Fruit fly (Drosophila melanogaster) whole organism, prepupa: Measurements from ENCODE around the gene et.

Experiments used
- CG10631 ChIP-seq: fragments of 200-800 bp; sonication (Bioruptor generic); optimal IDR thresholded peaks from 2 replicates; lab custom pipeline; 2016; ENCODE audit warnings: missing biosample characterization, missing genetic modification characterization
- CG11294 ChIP-seq: fragments of 200-800 bp; sonication (Bioruptor generic); IDR thresholded peaks from 2 replicates; pipeline ENCODE4 v1.3.6; 2022; ENCODE audit warnings: missing biosample characterization, missing genetic modification characterization
- CG11762 ChIP-seq: fragments of 200-800 bp; sonication (Bioruptor generic); optimal IDR thresholded peaks from 3 replicates; lab custom pipeline; 2016; ENCODE audit warnings: missing biosample characterization, missing genetic modification characterization; ENCODE audit not compliant: insufficient read depth
- CG11902 ChIP-seq: fragments of 200-800 bp; sonication (Bioruptor generic); optimal IDR thresholded peaks from 3 replicates; lab custom pipeline; 2016; ENCODE audit warnings: missing biosample characterization, missing genetic modification characterization
- CG15336 ChIP-seq: fragments of 200-800 bp; sonication (Bioruptor generic); IDR thresholded peaks from 2 replicates; pipeline ENCODE4 v1.3.6; 2022; ENCODE audit warnings: missing biosample characterization, missing genetic modification characterization
- CG1621 ChIP-seq: fragments of 200-800 bp; sonication (Bioruptor generic); optimal IDR thresholded peaks from 3 replicates; lab custom pipeline; 2018; ENCODE audit warnings: missing biosample characterization, mild to moderate bottlenecking, missing genetic modification characterization
- CG16779 ChIP-seq: fragments of 200-800 bp; sonication (Bioruptor generic); optimal IDR thresholded peaks from 3 replicates; lab custom pipeline; 2017; ENCODE audit warnings: missing biosample characterization, mild to moderate bottlenecking, missing genetic modification characterization
- CG3032 ChIP-seq: fragments of 200-800 bp; optimal IDR thresholded peaks from 2 replicates; lab custom pipeline; 2019; ENCODE audit warnings: missing biosample characterization, mild to moderate bottlenecking, missing genetic modification characterization, moderate library complexity
- CG31627 ChIP-seq: fragments of 200-800 bp; sonication (Bioruptor generic); optimal IDR thresholded peaks from 3 replicates; lab custom pipeline; 2016; ENCODE audit warnings: missing biosample characterization, missing genetic modification characterization
- CG32006 ChIP-seq: fragments of 200-800 bp; sonication (Bioruptor generic); optimal IDR thresholded peaks from 3 replicates; lab custom pipeline; 2017; ENCODE audit warnings: missing biosample characterization, mild to moderate bottlenecking, missing genetic modification characterization
- CG34406 ChIP-seq: fragments of 200-800 bp; sonication (Bioruptor generic); optimal IDR thresholded peaks from 3 replicates; lab custom pipeline; 2016; ENCODE audit warnings: missing biosample characterization, missing genetic modification characterization
- CG4318 ChIP-seq: fragments of 200-800 bp; sonication (Bioruptor generic); optimal IDR thresholded peaks from 3 replicates; lab custom pipeline; 2017; ENCODE audit warnings: missing biosample characterization, mild to moderate bottlenecking, missing genetic modification characterization
- CG6163 ChIP-seq: fragments of 200-800 bp; sonication (Bioruptor generic); IDR thresholded peaks from 3 replicates; pipeline ENCODE4 v1.3.6; 2022; ENCODE audit warnings: missing biosample characterization, missing genetic modification characterization
- CG6792 ChIP-seq: fragments of 200-800 bp; sonication (Bioruptor generic); optimal IDR thresholded peaks from 3 replicates; lab custom pipeline; 2016; ENCODE audit warnings: missing biosample characterization, missing genetic modification characterization
- CG6808 ChIP-seq: fragments of 200-800 bp; sonication (Bioruptor generic); optimal IDR thresholded peaks from 3 replicates; lab custom pipeline; 2017; ENCODE audit warnings: missing biosample characterization, missing genetic modification characterization, mild to moderate bottlenecking, moderate library complexity, missing genetic modification reagents
- CG6854 ChIP-seq: fragments of 200-800 bp; sonication (Bioruptor generic); optimal IDR thresholded peaks from 2 replicates; lab custom pipeline; 2017; ENCODE audit warnings: missing biosample characterization, mild to moderate bottlenecking, missing genetic modification characterization
- CG7368 ChIP-seq: fragments of 200-800 bp; sonication (Bioruptor generic); optimal IDR thresholded peaks from 3 replicates; lab custom pipeline; 2016; ENCODE audit warnings: missing biosample characterization, missing genetic modification characterization
- CG8119 ChIP-seq: fragments of 200-800 bp; sonication (Bioruptor generic); IDR thresholded peaks from 3 replicates; pipeline ENCODE4 v1.3.6; 2022; ENCODE audit warnings: missing biosample characterization, missing genetic modification characterization
- CG8319 ChIP-seq: fragments of 200-800 bp; sonication (Bioruptor generic); optimal IDR thresholded peaks from 3 replicates; lab custom pipeline; 2016; ENCODE audit warnings: missing biosample characterization, missing genetic modification characterization
- CG8632 ChIP-seq: fragments of 200-800 bp; sonication (Bioruptor generic); optimal IDR thresholded peaks from 3 replicates; lab custom pipeline; 2016; ENCODE audit warnings: missing biosample characterization, missing genetic modification characterization
- CG9139 ChIP-seq: fragments of 200-800 bp; sonication (Bioruptor generic); optimal IDR thresholded peaks from 3 replicates; lab custom pipeline; 2017; ENCODE audit warnings: missing biosample characterization, mild to moderate bottlenecking, missing genetic modification characterization
- Eip78C ChIP-seq: fragments of 200-800 bp; sonication (Bioruptor generic); peaks from one replicate; lab custom pipeline; 2016; ENCODE audit warnings: missing biosample characterization, missing genetic modification characterization
- Eip93F ChIP-seq: fragments of 200-800 bp; sonication (Bioruptor generic); optimal IDR thresholded peaks from 2 replicates; lab custom pipeline; 2016; ENCODE audit warnings: missing biosample characterization, mild to moderate bottlenecking, missing genetic modification characterization
- Ets21C ChIP-seq: fragments of 200-800 bp; sonication (Bioruptor generic); optimal IDR thresholded peaks from 3 replicates; lab custom pipeline; 2016; ENCODE audit warnings: missing biosample characterization, missing genetic modification characterization
- Gug ChIP-seq: fragments of 200-800 bp; sonication (Bioruptor generic); IDR thresholded peaks from 2 replicates; pipeline ENCODE4 v1.3.6; 2022; ENCODE audit warnings: missing biosample characterization, missing genetic modification characterization
- Hr38 ChIP-seq: sonication (Bioruptor generic); optimal IDR thresholded peaks from 2 replicates; lab custom pipeline; 2016; ENCODE audit warnings: missing biosample characterization, missing genetic modification characterization
- Hr39 ChIP-seq: fragments of 200-800 bp; sonication (Bioruptor generic); optimal IDR thresholded peaks from 2 replicates; lab custom pipeline; 2016; ENCODE audit warnings: missing biosample characterization, missing genetic modification characterization
- Lpt ChIP-seq: fragments of 200-800 bp; sonication (Bioruptor generic); optimal IDR thresholded peaks from 3 replicates; lab custom pipeline; 2016; ENCODE audit warnings: missing biosample characterization, missing genetic modification characterization
- OdsH ChIP-seq: fragments of 200-800 bp; sonication (Bioruptor generic); optimal IDR thresholded peaks from 3 replicates; lab custom pipeline; 2016; ENCODE audit warnings: missing biosample characterization, missing genetic modification characterization
- Sox102F ChIP-seq: fragments of 200-800 bp; sonication (Bioruptor generic); optimal IDR thresholded peaks from 2 replicates; lab custom pipeline; 2016; ENCODE audit warnings: missing biosample characterization, mild to moderate bottlenecking, missing genetic modification characterization
- Sox14 ChIP-seq: fragments of 200-800 bp; sonication (Bioruptor generic); optimal IDR thresholded peaks from 3 replicates; lab custom pipeline; 2016; ENCODE audit warnings: missing biosample characterization, missing genetic modification characterization
- Sox15 ChIP-seq: fragments of 200-800 bp; sonication (Bioruptor generic); optimal IDR thresholded peaks from 3 replicates; lab custom pipeline; 2016; ENCODE audit warnings: missing biosample characterization, missing genetic modification characterization
- achi ChIP-seq: fragments of 200-800 bp; sonication (Bioruptor generic); optimal IDR thresholded peaks from 3 replicates; lab custom pipeline; 2016; ENCODE audit warnings: missing biosample characterization, missing genetic modification characterization
- acj6 ChIP-seq: fragments of 200-800 bp; sonication (Bioruptor generic); optimal IDR thresholded peaks from 3 replicates; lab custom pipeline; 2016; ENCODE audit warnings: missing biosample characterization, missing genetic modification characterization
- cyc ChIP-seq: fragments of 200-800 bp; sonication (Bioruptor generic); optimal IDR thresholded peaks from 3 replicates; lab custom pipeline; 2016; ENCODE audit warnings: missing biosample characterization, missing genetic modification characterization
- dac ChIP-seq: fragments of 200-800 bp; sonication (Bioruptor generic); optimal IDR thresholded peaks from 2 replicates; lab custom pipeline; 2017; ENCODE audit warnings: missing biosample characterization, mild to moderate bottlenecking, missing genetic modification characterization
- dsx ChIP-seq: fragments of 200-800 bp; optimal IDR thresholded peaks from 3 replicates; lab custom pipeline; 2019; ENCODE audit warnings: missing biosample characterization, mild to moderate bottlenecking, missing genetic modification characterization, moderate library complexity; ENCODE audit not compliant: poor library complexity, severe bottlenecking
- eg ChIP-seq: fragments of 200-800 bp; sonication (Bioruptor generic); IDR thresholded peaks from 3 replicates; pipeline ENCODE4 v1.3.6; 2022; ENCODE audit warnings: missing biosample characterization, missing genetic modification characterization
- esn ChIP-seq: fragments of 200-800 bp; sonication (Bioruptor generic); optimal IDR thresholded peaks from 2 replicates; lab custom pipeline; 2016; ENCODE audit warnings: missing biosample characterization, mild to moderate bottlenecking, missing genetic modification characterization, moderate library complexity
- fd59A ChIP-seq: fragments of 200-800 bp; sonication (Bioruptor generic); optimal IDR thresholded peaks from 2 replicates; lab custom pipeline; 2017; ENCODE audit warnings: missing biosample characterization, mild to moderate bottlenecking, missing genetic modification characterization, missing genetic modification reagents
- fd85E ChIP-seq: fragments of 200-800 bp; sonication (Bioruptor generic); optimal IDR thresholded peaks from 3 replicates; lab custom pipeline; 2016; ENCODE audit warnings: missing biosample characterization, missing genetic modification characterization
- fkh ChIP-seq: fragments of 200-800 bp; sonication (Bioruptor generic); optimal IDR thresholded peaks from 3 replicates; lab custom pipeline; 2017; ENCODE audit warnings: missing biosample characterization, mild to moderate bottlenecking, missing genetic modification characterization, moderate library complexity
- lz ChIP-seq: fragments of 200-800 bp; sonication (Bioruptor generic); optimal IDR thresholded peaks from 3 replicates; lab custom pipeline; 2016; ENCODE audit warnings: missing biosample characterization, missing genetic modification characterization
- net ChIP-seq: fragments of 200-800 bp; sonication (Bioruptor generic); optimal IDR thresholded peaks from 3 replicates; lab custom pipeline; 2016; ENCODE audit warnings: missing biosample characterization, missing genetic modification characterization
- pdm3 ChIP-seq: fragments of 200-800 bp; sonication (Bioruptor generic); optimal IDR thresholded peaks from 3 replicates; lab custom pipeline; 2016; ENCODE audit warnings: missing biosample characterization, missing genetic modification characterization
- spab ChIP-seq: fragments of 200-800 bp; sonication (Bioruptor generic); optimal IDR thresholded peaks from 2 replicates; lab custom pipeline; 2017; ENCODE audit warnings: missing biosample characterization, mild to moderate bottlenecking, missing genetic modification characterization, missing genetic modification reagents
- topi ChIP-seq: fragments of 200-800 bp; sonication (Bioruptor generic); optimal IDR thresholded peaks from 3 replicates; lab custom pipeline; 2016; ENCODE audit warnings: missing biosample characterization, missing genetic modification characterization

et gene

DNA sequence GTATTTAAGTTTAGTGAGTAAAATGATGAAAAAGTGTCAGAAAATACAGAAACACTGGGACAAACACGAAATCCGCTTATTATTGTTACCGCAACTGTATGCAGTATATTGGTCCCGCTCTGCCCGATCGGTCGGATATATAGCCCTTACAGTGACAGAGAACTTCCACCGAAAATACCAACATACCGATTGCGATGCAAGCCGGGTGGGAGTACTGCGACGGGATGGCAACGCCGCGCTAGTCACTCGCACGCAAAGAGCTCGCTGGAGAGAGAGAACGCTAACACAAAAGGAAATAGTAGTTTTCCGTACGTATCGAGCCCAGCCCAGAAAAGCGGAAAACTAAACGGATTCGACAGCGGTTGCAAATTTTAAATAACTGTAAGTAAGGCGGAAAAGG lies 21.2 kb upstream of the et start, which contains the start of gene Cdc42:
Gene Cdc42, plus strand, starts transcription at position 247 of the 400 bp plus-strand sequence.
- TF ChIP-seq CG6163 (GFP tag; lab: Robert Waterston, UW) (0 out of 3 replicates have a peak, but pooled peaks have one; percentile 32), net (GFP tag; lab: Kevin White, UChicago) (no peak), CG7368 (no peak), Eip78C (GFP tag; lab: Kevin White, UChicago) (no peak), eg (GFP tag; lab: Robert Waterston, UW) (no peak), CG31627 (GFP tag; lab: Kevin White, UChicago) (no peak), Eip93F (GFP tag; lab: Kevin White, UChicago) (no peak), CG1621 (tag; lab: Kevin White, UChicago) (peak; percentile 35), CG32006 (GFP tag; lab: Kevin White, UChicago) (no peak), CG9139 (GFP tag; lab: Kevin White, UChicago) (no peak), achi (GFP tag; lab: Kevin White, UChicago) (no peak)

DNA sequence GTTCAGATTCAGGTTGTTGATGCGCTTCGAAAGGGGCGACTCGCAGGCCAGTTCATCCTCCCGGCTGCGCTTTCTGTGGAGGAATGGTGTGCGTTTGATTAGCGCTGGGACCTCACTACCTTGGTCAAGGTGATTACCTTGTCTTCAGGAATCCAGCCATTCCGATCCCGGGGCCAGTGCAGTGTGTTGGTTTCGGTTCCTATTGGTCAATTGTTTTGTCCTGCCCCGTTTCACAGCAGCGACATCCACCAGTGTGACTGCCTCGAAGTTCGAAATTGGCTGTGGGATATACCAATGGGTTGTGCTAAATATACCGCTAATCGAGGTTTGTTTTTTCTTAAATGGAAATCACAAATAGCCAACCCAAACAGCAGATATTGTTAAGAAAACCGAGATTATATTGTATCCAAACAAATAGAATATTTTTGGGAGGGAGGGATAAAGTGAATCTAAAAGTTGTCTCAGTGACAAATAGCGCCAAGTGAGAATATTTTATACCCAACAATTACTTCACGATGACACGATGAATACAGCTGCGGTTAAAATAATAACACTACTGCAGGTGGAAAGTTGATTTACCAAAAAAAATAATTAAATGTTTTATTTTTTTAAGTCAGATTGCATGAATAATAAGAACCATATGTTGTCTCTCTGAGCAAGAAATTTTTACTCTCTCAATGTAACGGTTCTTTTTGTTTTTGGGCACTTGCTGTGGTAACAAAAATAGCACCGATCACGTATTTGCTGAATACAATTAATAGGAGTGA lies 19.3 kb upstream of the et start, which contains the start of gene CG14229:
Gene CG14229, minus strand, starts transcription at position 459 of the 767 bp plus-strand sequence.
- TF ChIP-seq CG6854 (GFP tag; lab: Kevin White, UChicago) (no peak), net (GFP tag; lab: Kevin White, UChicago) (no peak), fd85E (no peak), Hr38 (GFP tag; lab: Kevin White, UChicago) (no peak), Sox15 (GFP tag; lab: Kevin White, UChicago) (peak; percentile 19), CG16779 (no peak), CG4318 (GFP tag; lab: Kevin White, UChicago) (no peak), CG8319 (no peak), lz (GFP tag; lab: Kevin White, UChicago) (peak; percentile 39), Eip93F (GFP tag; lab: Kevin White, UChicago) (no peak), achi (GFP tag; lab: Kevin White, UChicago) (peak; percentile 24), spab (GFP tag; lab: Kevin White, UChicago) (no peak), CG11294 (GFP tag; lab: Robert Waterston, UW) (no peak), CG15336 (GFP tag; lab: Robert Waterston, UW) (peak; percentile 61), CG11762 (GFP tag; lab: Kevin White, UChicago) (no peak), CG6808 (GFP tag; lab: Kevin White, UChicago) (no peak), CG3032 (tag; lab: Kevin White, UChicago) (no peak), CG32006 (GFP tag; lab: Kevin White, UChicago) (peak; percentile 43), CG7368 (no peak), fkh (GFP tag; lab: Kevin White, UChicago) (no peak), Sox14 (GFP tag; lab: Kevin White, UChicago) (peak; percentile 22), Ets21C (GFP tag; lab: Kevin White, UChicago) (no peak), topi (GFP tag; lab: Kevin White, UChicago) (peak; percentile 47), CG10631 (GFP tag; lab: Kevin White, UChicago) (peak; percentile 14), CG1621 (tag; lab: Kevin White, UChicago) (no peak), CG8119 (GFP tag; lab: Robert Waterston, UW) (peak; percentile 35; the same call in 1 of the 3 replicates), CG34406 (peak; percentile 49), Hr39 (GFP tag; lab: Kevin White, UChicago) (peak; percentile 34), CG6163 (GFP tag; lab: Robert Waterston, UW) (peak; percentile 66), CG9139 (GFP tag; lab: Kevin White, UChicago) (no peak), pdm3 (GFP tag; lab: Kevin White, UChicago) (peak; percentile 56), CG11902 (GFP tag; lab: Kevin White, UChicago) (no peak), CG6792 (peak; percentile 34), Lpt (GFP tag; lab: Kevin White, UChicago) (no peak), esn (GFP tag; lab: Kevin White, UChicago) (peak; percentile 28), Sox102F (peak; percentile 30), fd59A (GFP tag; lab: Kevin White, UChicago) (no peak), cyc (peak; percentile 32), Gug (GFP tag; lab: Robert Waterston, UW) (peak; percentile 38), OdsH (GFP tag; lab: Kevin White, UChicago) (peak; percentile 44), dac (GFP tag; lab: Kevin White, UChicago) (no peak), CG8632 (GFP tag; lab: Kevin White, UChicago) (peak; percentile 27), acj6 (GFP tag; lab: Kevin White, UChicago) (peak; percentile 37), dsx (no peak)
